Worm (Caenorhabditis elegans) whole organism, late embryonic: ENCODE measurements around the gene C54E4.12.

Experiments used
- C08G9.2 ChIP-seq: sonication (generic microtip); optimal IDR thresholded peaks from 2 replicates; lab custom pipeline; 2016; ENCODE audit warnings: mild to moderate bottlenecking, missing genetic modification characterization, moderate library complexity, missing compliant biosample characterization
- C38D4.7 ChIP-seq: fragments of 200-800 bp; sonication (Bioruptor generic); optimal IDR thresholded peaks from 2 replicates; lab custom pipeline; 2018; ENCODE audit warnings: mild to moderate bottlenecking, missing genetic modification characterization, moderate library complexity, missing compliant biosample characterization
- K02D7.2 ChIP-seq: sonication (generic microtip); optimal IDR thresholded peaks from 2 replicates; lab custom pipeline; 2017; ENCODE audit warnings: mild to moderate bottlenecking, missing genetic modification characterization, missing compliant biosample characterization
- K09A11.1 ChIP-seq: sonication (generic microtip); optimal IDR thresholded peaks from 2 replicates; lab custom pipeline; 2017; ENCODE audit warnings: antibody characterized with exemption, mild to moderate bottlenecking, missing genetic modification characterization, missing compliant biosample characterization; ENCODE audit not compliant: insufficient read depth
- Y22D7AL.16 ChIP-seq: sonication (generic microtip); optimal IDR thresholded peaks from 2 replicates; lab custom pipeline; 2016; ENCODE audit warnings: missing genetic modification characterization, missing compliant biosample characterization
- ceh-14 ChIP-seq: sonication (generic microtip); optimal IDR thresholded peaks from 2 replicates; lab custom pipeline; 2016; ENCODE audit warnings: missing genotype, missing genetic modification characterization, missing compliant biosample characterization
- ceh-18 ChIP-seq: sonication (generic microtip); optimal IDR thresholded peaks from 2 replicates; lab custom pipeline; 2016; ENCODE audit warnings: missing genetic modification characterization, missing compliant biosample characterization
- ceh-2 ChIP-seq: sonication (generic microtip); optimal IDR thresholded peaks from 2 replicates; lab custom pipeline; 2016; ENCODE audit warnings: missing genotype, missing genetic modification characterization, missing compliant biosample characterization
- ceh-22 ChIP-seq: sonication (generic microtip); optimal IDR thresholded peaks from 2 replicates; lab custom pipeline; 2017; ENCODE audit warnings: missing biosample characterization, missing genetic modification characterization
- ceh-24 ChIP-seq: sonication (generic microtip); optimal IDR thresholded peaks from 2 replicates; lab custom pipeline; 2016; ENCODE audit warnings: mild to moderate bottlenecking, missing genetic modification characterization, missing compliant biosample characterization
- ceh-30 ChIP-seq: fragments of 150-350 bp; optimal IDR thresholded peaks from 2 replicates; lab custom pipeline; 2014; ENCODE audit warnings: missing biosample characterization, missing genetic modification characterization
- ceh-31 ChIP-seq: sonication (generic microtip); optimal IDR thresholded peaks from 2 replicates; lab custom pipeline; 2016; ENCODE audit warnings: missing genetic modification characterization, missing compliant biosample characterization
- ceh-45 ChIP-seq: fragments of 200-800 bp; sonication (Bioruptor generic); IDR thresholded peaks from 2 replicates; pipeline ENCODE4 v1.3.6; 2022; ENCODE audit warnings: missing genetic modification reagents, missing genetic modification characterization, missing compliant biosample characterization
- ceh-48 ChIP-seq: sonication (generic microtip); optimal IDR thresholded peaks from 2 replicates; lab custom pipeline; 2016; ENCODE audit warnings: missing genetic modification characterization, inconsistent platforms, missing compliant biosample characterization
- dve-1 ChIP-seq: sonication (generic microtip); optimal IDR thresholded peaks from 2 replicates; lab custom pipeline; 2017; ENCODE audit warnings: antibody characterized with exemption, mild to moderate bottlenecking, missing genetic modification characterization, missing compliant biosample characterization
- elt-2 ChIP-seq: sonication (generic microtip); optimal IDR thresholded peaks from 2 replicates; lab custom pipeline; 2016; ENCODE audit warnings: missing genetic modification reagents, missing genetic modification characterization, missing compliant biosample characterization
- elt-4 ChIP-seq: sonication (generic microtip); optimal IDR thresholded peaks from 2 replicates; lab custom pipeline; 2016; ENCODE audit warnings: missing genetic modification characterization, missing compliant biosample characterization
- fax-1 ChIP-seq: sonication (generic microtip); optimal IDR thresholded peaks from 2 replicates; lab custom pipeline; 2016; ENCODE audit warnings: missing genotype, missing genetic modification characterization, missing compliant biosample characterization
- fkh-10 ChIP-seq: fragments of 150-350 bp; optimal IDR thresholded peaks from 2 replicates; lab custom pipeline; 2014; ENCODE audit warnings: missing biosample characterization, missing genetic modification reagents, missing genetic modification characterization
- fkh-6 ChIP-seq: sonication (generic microtip); optimal IDR thresholded peaks from 2 replicates; lab custom pipeline; 2016; ENCODE audit warnings: missing genetic modification characterization, missing compliant biosample characterization
- hlh-13 ChIP-seq: fragments of 200-800 bp; sonication (Bioruptor generic); optimal IDR thresholded peaks from 2 replicates; lab custom pipeline; 2018; ENCODE audit warnings: mild to moderate bottlenecking, missing genetic modification characterization, missing compliant biosample characterization
- hlh-15 ChIP-seq: sonication (generic microtip); optimal IDR thresholded peaks from 2 replicates; lab custom pipeline; 2016; ENCODE audit warnings: missing genetic modification characterization, missing compliant biosample characterization
- hlh-30 ChIP-seq: sonication (generic microtip); optimal IDR thresholded peaks from 2 replicates; lab custom pipeline; 2017; ENCODE audit warnings: antibody characterized with exemption, missing genetic modification characterization, missing compliant biosample characterization; ENCODE audit not compliant: insufficient read depth
- hlh-8 ChIP-seq: sonication (generic microtip); optimal IDR thresholded peaks from 2 replicates; lab custom pipeline; 2016; ENCODE audit warnings: missing genotype, missing genetic modification characterization, missing compliant biosample characterization
- lin-11 ChIP-seq: fragments of 200-800 bp; sonication (Bioruptor generic); optimal IDR thresholded peaks from 2 replicates; lab custom pipeline; 2018; ENCODE audit warnings: mild to moderate bottlenecking, missing genetic modification characterization, missing compliant biosample characterization
- mec-3 ChIP-seq: sonication (generic microtip); optimal IDR thresholded peaks from 2 replicates; lab custom pipeline; 2016; ENCODE audit warnings: borderline replicate concordance, missing genetic modification characterization, missing compliant biosample characterization
- nfya-1 ChIP-seq: sonication (generic microtip); optimal IDR thresholded peaks from 2 replicates; lab custom pipeline; 2017; ENCODE audit warnings: missing genetic modification characterization, mild to moderate bottlenecking, missing compliant biosample characterization, antibody characterized with exemption, moderate library complexity
- pag-3 ChIP-seq: sonication (generic microtip); optimal IDR thresholded peaks from 2 replicates; lab custom pipeline; 2016; ENCODE audit warnings: missing compliant biosample characterization, missing genetic modification characterization, borderline replicate concordance
- pat-9 ChIP-seq: fragments of 200-800 bp; sonication (Bioruptor generic); optimal IDR thresholded peaks from 2 replicates; lab custom pipeline; 2018; ENCODE audit warnings: mild to moderate bottlenecking, missing genetic modification characterization, moderate library complexity, missing compliant biosample characterization
- pax-1 ChIP-seq: fragments of 150-350 bp; optimal IDR thresholded peaks from 2 replicates; lab custom pipeline; 2014; ENCODE audit warnings: missing biosample characterization, missing genetic modification characterization
- pha-4 ChIP-seq: fragments of 150-350 bp; optimal IDR thresholded peaks from 2 replicates; lab custom pipeline; 2018; ENCODE audit warnings: missing biosample characterization, missing genetic modification reagents, missing genetic modification characterization
- pqm-1 ChIP-seq: sonication (generic microtip); optimal IDR thresholded peaks from 2 replicates; lab custom pipeline; 2016; ENCODE audit warnings: missing genetic modification characterization, missing compliant biosample characterization
- syd-9 ChIP-seq: sonication (generic microtip); optimal IDR thresholded peaks from 2 replicates; lab custom pipeline; 2016; ENCODE audit warnings: mild to moderate bottlenecking, missing genetic modification characterization, moderate library complexity, missing compliant biosample characterization
- ttx-3 ChIP-seq: sonication (generic microtip); optimal IDR thresholded peaks from 2 replicates; lab custom pipeline; 2016; ENCODE audit warnings: missing genetic modification reagents, missing genetic modification characterization, missing compliant biosample characterization
- unc-42 ChIP-seq: sonication (generic microtip); optimal IDR thresholded peaks from 2 replicates; lab custom pipeline; 2016; ENCODE audit warnings: missing genotype, missing genetic modification characterization, missing compliant biosample characterization
- unc-55 ChIP-seq: sonication (generic microtip); optimal IDR thresholded peaks from 2 replicates; lab custom pipeline; 2017; ENCODE audit warnings: missing biosample characterization, missing genetic modification reagents, missing genetic modification characterization
- unc-86 ChIP-seq: sonication (generic microtip); optimal IDR thresholded peaks from 2 replicates; lab custom pipeline; 2016; ENCODE audit warnings: missing genetic modification characterization, missing compliant biosample characterization
- zip-5 ChIP-seq: sonication (generic microtip); optimal IDR thresholded peaks from 2 replicates; lab custom pipeline; 2016; ENCODE audit warnings: missing genetic modification characterization, missing compliant biosample characterization

C54E4.12 gene

DNA sequence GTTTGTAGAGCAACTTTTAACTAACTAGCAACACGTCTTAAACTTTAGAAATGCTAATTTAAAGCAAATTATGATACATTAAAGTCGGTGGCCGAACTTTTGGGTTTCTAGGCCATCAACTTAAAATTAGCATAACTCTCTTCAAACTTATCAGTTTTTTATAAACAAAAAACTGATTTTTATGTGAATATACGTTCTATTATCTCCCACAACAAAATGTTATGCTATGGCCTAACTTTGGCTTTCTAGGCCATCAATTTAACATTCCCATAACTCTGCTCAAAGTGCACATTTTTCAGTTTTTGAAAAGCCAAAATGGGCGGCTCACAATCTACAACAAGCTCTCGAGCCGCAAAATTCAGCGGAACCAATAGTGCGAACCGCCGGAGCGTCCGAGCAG is 34.8 kb upstream of the C54E4.12 start, which contains the start of gene C54E4.1:
TSS of gene C54E4.1 (plus strand) at position 301 of the 400 bp plus-strand sequence.
- TF ChIP-seq ttx-3 (tag; lab: Kevin White, UChicago) = no peak
- no peak for TF ChIP-seq ceh-45 (GFP tag; lab: Robert Waterston, UW)
- TF ChIP-seq fax-1 (tag; lab: Kevin White, UChicago) = no peak
- no peak for TF ChIP-seq pqm-1 (tag; lab: Kevin White, UChicago)
- no peak for TF ChIP-seq syd-9
- no peak for TF ChIP-seq pax-1 (tag; lab: Kevin White, UChicago)
- no peak for TF ChIP-seq ceh-30
- no peak for TF ChIP-seq elt-4 (tag; lab: Kevin White, UChicago)
- no peak for TF ChIP-seq K09A11.1 (tag; lab: Kevin White, UChicago)
- no peak for TF ChIP-seq zip-5 (tag; lab: Kevin White, UChicago)
- TF ChIP-seq unc-86 (tag; lab: Kevin White, UChicago) = no peak
- TF ChIP-seq fkh-6 (tag; lab: Kevin White, UChicago) = no peak
- TF ChIP-seq mec-3 (tag; lab: Kevin White, UChicago) = no peak
- no peak for TF ChIP-seq nfya-1 (tag; lab: Kevin White, UChicago)
- no peak for TF ChIP-seq fkh-10
- no peak for TF ChIP-seq Y22D7AL.16 (tag; lab: Kevin White, UChicago)

DNA sequence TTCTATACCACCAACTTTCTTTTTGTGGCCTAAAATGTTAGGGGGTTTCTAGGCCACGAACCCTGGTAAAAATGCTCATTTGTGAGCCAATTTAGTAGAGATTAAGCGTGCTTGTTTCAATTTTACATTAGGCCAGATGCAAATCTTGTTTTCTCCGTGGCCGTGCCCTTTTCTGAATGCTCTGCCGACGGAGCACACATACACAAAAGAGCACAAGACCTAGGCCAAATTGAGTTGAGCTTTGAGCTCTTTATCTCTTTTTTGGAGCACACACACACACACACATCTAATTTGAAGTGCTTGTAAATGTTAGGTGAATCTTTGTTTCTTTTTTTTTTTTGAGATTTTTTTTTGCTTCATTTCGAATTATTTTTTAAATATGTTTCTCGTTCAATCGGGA is 32.4 kb upstream of the C54E4.12 start:
- no peak for TF ChIP-seq hlh-13 (GFP tag; lab: Kevin White, UChicago)
- TF ChIP-seq unc-42 (tag; lab: Kevin White, UChicago) = peak; percentile 80

DNA sequence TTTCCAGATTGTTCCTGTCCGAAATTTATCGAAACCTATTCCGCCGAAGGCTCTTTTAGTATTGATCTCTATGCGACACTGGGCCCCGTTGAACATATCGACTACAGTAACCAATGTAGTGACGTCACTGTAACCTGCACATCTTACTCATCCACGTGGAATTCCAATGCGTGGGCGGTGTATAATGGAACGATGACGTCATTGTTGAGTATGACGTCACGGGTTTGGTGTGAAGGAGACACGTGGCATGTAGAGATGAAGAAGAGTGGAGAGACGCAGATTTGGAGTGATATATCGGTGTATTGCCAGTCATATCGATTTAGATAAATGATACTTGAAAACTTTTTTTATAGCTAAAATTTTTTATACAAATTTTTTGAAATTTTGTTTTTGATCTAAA is 29.9 kb upstream of the C54E4.12 start:
- no peak for TF ChIP-seq hlh-15 (tag; lab: Kevin White, UChicago)
- TF ChIP-seq pha-4 (tag; lab: Kevin White, UChicago) = no peak
- TF ChIP-seq pqm-1 (tag; lab: Kevin White, UChicago) = no peak
- no peak for TF ChIP-seq ceh-48
- no peak for TF ChIP-seq ceh-22 (tag; lab: Kevin White, UChicago)
- no peak for TF ChIP-seq unc-55 (GFP tag; lab: Kevin White, UChicago)
- no peak for TF ChIP-seq ceh-31
- TF ChIP-seq C38D4.7 (GFP tag; lab: Kevin White, UChicago) = no peak
- TF ChIP-seq lin-11 (tag; lab: Kevin White, UChicago) = no peak
- TF ChIP-seq dve-1 (tag; lab: Kevin White, UChicago) = no peak
- TF ChIP-seq unc-86 (tag; lab: Kevin White, UChicago) = no peak
- no peak for TF ChIP-seq ceh-24 (tag; lab: Kevin White, UChicago)

DNA sequence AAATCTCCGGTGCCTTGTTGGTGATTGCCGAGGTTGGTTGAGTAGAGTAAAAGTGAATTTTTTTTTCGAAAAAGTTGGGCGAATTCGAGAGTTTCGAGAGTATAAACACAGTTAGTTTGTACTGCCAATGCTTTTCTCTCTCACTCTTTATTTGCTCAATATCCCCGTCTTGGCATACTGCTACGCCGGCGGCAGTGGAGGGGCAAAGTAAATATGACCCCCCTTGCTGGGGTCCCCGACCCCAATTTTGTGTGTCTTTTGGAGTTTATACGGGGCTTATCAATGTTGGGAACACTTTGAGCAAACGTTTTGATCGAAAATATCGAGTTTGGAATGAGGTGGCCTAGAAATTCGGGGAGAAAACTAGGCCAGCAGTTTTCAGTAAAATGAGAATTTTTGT is 28.1 kb upstream of the C54E4.12 start, which contains the start of gene C54E4.4:
TSS of gene C54E4.4 (minus strand) at position 101 of the 400 bp plus-strand sequence.
- TF ChIP-seq hlh-30 = no peak
- TF ChIP-seq pag-3 = no peak
- no peak for TF ChIP-seq ceh-18
- no peak for TF ChIP-seq elt-2 (tag; lab: Kevin White, UChicago)
- no peak for TF ChIP-seq ceh-14
- TF ChIP-seq K02D7.2 (tag; lab: Kevin White, UChicago) = no peak
- no peak for TF ChIP-seq ceh-2 (tag; lab: Kevin White, UChicago)
- no peak for TF ChIP-seq C08G9.2
- TF ChIP-seq unc-86 (tag; lab: Kevin White, UChicago) = no peak
- TF ChIP-seq elt-4 (tag; lab: Kevin White, UChicago) = no peak
- no peak for TF ChIP-seq syd-9
- TF ChIP-seq hlh-8 (tag; lab: Kevin White, UChicago) = no peak
- no peak for TF ChIP-seq pat-9 (tag; lab: Kevin White, UChicago)
